Fruit fly (Drosophila melanogaster): ENCODE measurements around the gene RpL3.

The RpL3 gene

DNA sequence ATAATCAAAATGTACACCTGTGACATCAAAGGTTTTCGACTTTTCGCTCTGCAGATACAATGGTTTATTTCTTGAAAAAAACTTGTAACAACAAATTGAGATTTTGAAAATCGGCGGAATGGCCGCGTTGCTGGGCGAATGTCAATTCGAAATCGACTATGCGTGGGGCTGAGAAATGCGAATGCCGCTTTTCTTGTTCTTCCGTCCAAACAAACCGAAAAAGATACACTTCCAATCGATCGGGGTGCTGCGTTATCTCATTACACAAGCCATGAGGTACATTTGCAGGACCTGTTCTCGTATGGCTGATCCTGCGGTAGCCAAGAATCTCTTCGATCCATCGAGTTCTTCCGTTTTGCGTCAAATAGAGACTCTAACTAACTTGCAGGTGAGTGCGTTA lies 15.9 kb downstream of the RpL3 start, which contains the start of gene CG31388:
Gene CG31388 (plus strand): TSS at position 218 of the 400 bp plus-strand sequence.
- TF ChIP-seq CG12605 (GFP tag; IDR thresholded peaks at IDR 0.05) (no peak), CG14655 (GFP tag; optimal IDR thresholded peaks at IDR 0.05) (no peak), rn (GFP tag; IDR thresholded peaks at IDR 0.05) (no peak), CG4496 (GFP tag; IDR thresholded peaks at IDR 0.05) (no peak), CG34367 (tag; optimal IDR thresholded peaks at IDR 0.05) (no peak), fd96Ca (GFP tag; IDR thresholded peaks at IDR 0.05) (no peak), CG15710 (tag; optimal IDR thresholded peaks at IDR 0.05) (no peak)

DNA sequence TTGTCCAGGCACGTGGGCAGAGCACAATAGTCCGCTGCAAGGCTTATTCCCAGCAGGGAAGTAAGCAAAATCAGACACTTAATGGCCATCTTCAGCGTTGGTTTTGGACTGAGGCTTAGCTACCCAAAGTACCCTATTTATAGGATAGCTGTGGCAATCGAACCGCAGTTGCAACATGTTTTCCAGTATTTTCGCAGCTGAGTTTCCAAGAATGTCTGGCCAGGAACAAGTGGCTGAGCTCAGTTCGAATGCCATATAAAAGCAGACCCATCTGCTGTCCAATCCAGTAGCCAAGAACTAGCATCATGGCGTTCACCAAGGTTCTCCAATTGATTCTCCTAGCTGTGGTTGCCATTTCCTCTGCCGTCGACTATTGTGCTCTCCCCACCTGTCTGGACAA lies 19.2 kb downstream of the RpL3 start, which contains the start of the genes scpr-B and scpr-A:
Gene scpr-B (minus strand): TSS at position 101 of the 400 bp plus-strand sequence.
Gene scpr-A (plus strand): TSS at position 293 of the 400 bp plus-strand sequence.
- TF ChIP-seq CG12605 (GFP tag; IDR thresholded peaks at IDR 0.05): no peak
- no peak for TF ChIP-seq CG34367 (tag; optimal IDR thresholded peaks at IDR 0.05)
- no peak for TF ChIP-seq Snoo (tag; optimal IDR thresholded peaks at IDR 0.05)
- TF ChIP-seq CG8159 (tag; optimal IDR thresholded peaks at IDR 0.05): no peak
- TF ChIP-seq CG9948 (tag; optimal IDR thresholded peaks at IDR 0.05): no peak
- TF ChIP-seq CG8301 (tag; optimal IDR thresholded peaks at IDR 0.05): no peak
- no peak for TF ChIP-seq Pif1A (GFP tag; optimal IDR thresholded peaks at IDR 0.05)
- TF ChIP-seq CG14655 (GFP tag; optimal IDR thresholded peaks at IDR 0.05): no peak
- TF ChIP-seq CG10348 (GFP tag; IDR thresholded peaks at IDR 0.05): no peak
- no peak for TF ChIP-seq EcR (GFP tag; optimal IDR thresholded peaks at IDR 0.05)
- TF ChIP-seq D1 (tag; optimal IDR thresholded peaks at IDR 0.05): no peak
- TF ChIP-seq CG4496 (GFP tag; IDR thresholded peaks at IDR 0.05): no peak

DNA sequence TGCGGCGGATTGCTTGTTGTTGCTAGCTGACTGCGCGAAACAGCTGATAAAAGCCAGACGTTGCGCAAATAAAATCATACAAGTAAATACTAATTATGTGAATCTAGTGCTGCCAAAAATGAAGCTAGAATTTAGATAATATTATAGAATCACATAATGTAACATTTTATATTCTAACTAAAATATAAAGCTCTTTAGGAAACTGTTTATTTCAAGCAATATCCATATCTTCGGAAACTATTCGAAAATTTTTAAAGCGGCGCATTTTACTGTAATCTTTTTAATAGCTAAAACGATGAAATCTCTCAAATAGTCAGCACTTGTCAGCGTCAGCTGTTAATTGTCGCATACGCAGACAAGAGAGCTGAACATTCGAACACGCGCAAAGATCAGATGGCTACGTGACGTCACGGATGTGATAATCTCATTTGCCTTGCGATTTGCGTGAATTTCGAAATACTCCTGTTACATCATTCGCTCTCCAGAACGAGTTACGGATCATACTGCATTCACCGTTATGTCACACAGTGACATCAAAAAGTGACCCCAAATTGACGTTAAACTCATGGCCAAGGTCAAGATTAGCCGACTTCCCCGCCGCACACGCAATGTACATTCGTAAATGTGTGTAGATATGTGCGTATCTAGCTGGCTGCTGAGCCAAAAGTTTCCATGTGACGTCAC lies 21.5 kb downstream of the RpL3 start:
- no peak for TF ChIP-seq CG32121 (GFP tag; IDR thresholded peaks at IDR 0.05)
- no peak for TF ChIP-seq CG9948 (tag; optimal IDR thresholded peaks at IDR 0.05)
- TF ChIP-seq fd96Ca (GFP tag; IDR thresholded peaks at IDR 0.05): no peak
- TF ChIP-seq CG34367 (tag; optimal IDR thresholded peaks at IDR 0.05): no peak
- peak; percentile 17 for TF ChIP-seq EcR (GFP tag; optimal IDR thresholded peaks at IDR 0.05)
- TF ChIP-seq Snoo (tag; optimal IDR thresholded peaks at IDR 0.05): no peak
- TF ChIP-seq Pif1B (GFP tag; optimal IDR thresholded peaks at IDR 0.05): no peak

- TF ChIP-seq CG34367 (tag; optimal IDR thresholded peaks at IDR 0.05): no peak
- TF ChIP-seq CG32121 (GFP tag; IDR thresholded peaks at IDR 0.05): no peak
- TF ChIP-seq CG17806 (tag; optimal IDR thresholded peaks at IDR 0.05): no peak
These were observed 22.4 kb downstream of the RpL3 start, which contains the start of the genes CG17734 and CG5214 for dm6 chr3R:11243951-11244660. Gene CG17734, minus strand, starts transcription at chr3R:11243999. Gene CG5214, plus strand, starts transcription at chr3R:11244302.

DNA sequence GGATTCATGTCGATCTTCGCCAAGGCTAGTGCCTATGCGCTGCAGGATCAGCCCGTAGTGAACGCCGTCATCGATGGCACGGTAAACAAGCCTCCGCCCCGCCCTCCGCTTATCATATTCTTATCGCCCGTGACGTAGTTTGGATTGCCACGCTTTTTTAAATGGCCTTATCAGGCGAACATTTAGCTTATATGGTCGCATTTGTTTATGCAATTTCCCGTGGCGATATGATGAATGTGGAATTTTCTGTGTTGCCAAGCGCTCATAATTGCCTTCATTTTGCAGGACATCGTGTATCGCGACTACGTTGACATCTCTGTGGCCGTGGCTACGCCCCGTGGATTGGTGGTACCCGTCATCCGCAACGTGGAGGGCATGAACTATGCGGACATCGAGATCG lies 24.1 kb downstream of the RpL3 start:
- TF ChIP-seq CG8301 (tag; optimal IDR thresholded peaks at IDR 0.05) (no peak), gl (tag; optimal IDR thresholded peaks at IDR 0.05) (no peak), CG34367 (tag; optimal IDR thresholded peaks at IDR 0.05) (no peak), Pif1A (GFP tag; optimal IDR thresholded peaks at IDR 0.05) (no peak), CG9948 (tag; optimal IDR thresholded peaks at IDR 0.05) (no peak), Ets98B (GFP tag; IDR thresholded peaks at IDR 0.05) (no peak), CG8159 (tag; optimal IDR thresholded peaks at IDR 0.05) (no peak)

DNA sequence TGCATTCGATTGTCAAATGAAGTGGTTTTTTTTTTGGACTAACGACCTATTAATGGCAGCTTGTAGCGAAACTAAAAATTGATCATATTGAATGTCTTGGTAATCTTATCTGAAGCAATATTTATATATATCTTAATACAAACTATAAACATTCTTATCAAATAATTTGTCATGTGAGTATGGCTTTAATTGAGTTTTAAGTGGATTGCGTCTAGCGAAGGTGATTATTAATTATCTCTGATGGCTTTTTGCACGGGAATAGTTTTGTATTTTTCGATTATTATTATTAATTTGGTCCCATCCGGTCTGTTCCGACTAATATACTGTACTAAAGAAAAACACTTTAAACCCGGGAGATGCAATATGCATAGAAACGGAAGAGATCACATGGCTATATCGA lies 25.2 kb downstream of the RpL3 start:
- TF ChIP-seq CG4496 (GFP tag; IDR thresholded peaks at IDR 0.05): no peak
- TF ChIP-seq rn (GFP tag; IDR thresholded peaks at IDR 0.05): no peak
- no peak for TF ChIP-seq CG8159 (tag; optimal IDR thresholded peaks at IDR 0.05)
- TF ChIP-seq fd96Ca (GFP tag; IDR thresholded peaks at IDR 0.05): no peak
- no peak for TF ChIP-seq CG34367 (tag; optimal IDR thresholded peaks at IDR 0.05)
- no peak for TF ChIP-seq Pif1A (GFP tag; optimal IDR thresholded peaks at IDR 0.05)
- no peak for TF ChIP-seq Pif1B (GFP tag; optimal IDR thresholded peaks at IDR 0.05)
- no peak for TF ChIP-seq CG12605 (GFP tag; IDR thresholded peaks at IDR 0.05)
- no peak for TF ChIP-seq CG15710 (tag; optimal IDR thresholded peaks at IDR 0.05)
- no peak for TF ChIP-seq Ets98B (GFP tag; IDR thresholded peaks at IDR 0.05)
- TF ChIP-seq CG13204 (GFP tag; optimal IDR thresholded peaks at IDR 0.05): no peak
- TF ChIP-seq Snoo (tag; optimal IDR thresholded peaks at IDR 0.05): no peak
- no peak for TF ChIP-seq gl (tag; optimal IDR thresholded peaks at IDR 0.05)
- no peak for TF ChIP-seq CG10348 (GFP tag; IDR thresholded peaks at IDR 0.05)

DNA sequence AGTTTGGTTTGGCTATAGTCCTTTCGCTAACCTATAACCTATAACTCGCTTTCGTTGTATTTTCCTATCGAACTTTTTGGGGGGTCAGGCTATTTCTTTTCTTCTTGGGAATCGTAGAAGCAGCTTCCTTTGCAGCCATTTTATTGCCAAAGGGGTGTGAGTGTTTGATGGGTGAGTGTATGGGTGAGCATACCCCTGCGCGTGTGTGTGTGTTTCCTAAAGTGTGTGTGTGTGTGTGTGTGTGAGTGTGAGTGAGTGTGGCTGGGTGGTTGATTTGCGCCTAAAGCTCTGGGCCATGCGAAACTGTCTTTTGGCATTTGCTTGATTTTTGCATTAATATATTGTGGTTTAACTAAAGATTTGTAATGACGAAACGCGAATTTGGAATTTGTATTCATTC lies 32.1 kb downstream of the RpL3 start:
- TF ChIP-seq CG13204 (GFP tag; optimal IDR thresholded peaks at IDR 0.05) (no peak), CG10348 (GFP tag; IDR thresholded peaks at IDR 0.05) (no peak), Pif1A (GFP tag; optimal IDR thresholded peaks at IDR 0.05) (no peak), Pif1B (GFP tag; optimal IDR thresholded peaks at IDR 0.05) (no peak), EcR (GFP tag; optimal IDR thresholded peaks at IDR 0.05) (no peak), CG15710 (tag; optimal IDR thresholded peaks at IDR 0.05) (no peak), CG17806 (tag; optimal IDR thresholded peaks at IDR 0.05) (no peak), Ets98B (GFP tag; IDR thresholded peaks at IDR 0.05) (no peak), CG14655 (GFP tag; optimal IDR thresholded peaks at IDR 0.05) (no peak), fd96Ca (GFP tag; IDR thresholded peaks at IDR 0.05) (no peak), gl (tag; optimal IDR thresholded peaks at IDR 0.05) (no peak), rn (GFP tag; IDR thresholded peaks at IDR 0.05) (no peak)

Measured in whole organism, pupa.